Fruit fly (Drosophila melanogaster) whole organism, embryonic: ENCODE results near the gene Ada1-1.

Experiments
- ATbp ChIP-seq: fragments of 200-800 bp; sonication (Bioruptor generic); optimal IDR thresholded peaks from 2 replicates; lab custom pipeline; 2017; ENCODE audit warnings: missing biosample characterization, mild to moderate bottlenecking, missing genetic modification characterization, missing genetic modification reagents
- Asciz ChIP-seq: fragments of 200-800 bp; sonication (Bioruptor generic); optimal IDR thresholded peaks from 2 replicates; lab custom pipeline; 2017; ENCODE audit warnings: missing biosample characterization, mild to moderate bottlenecking, missing genetic modification characterization, missing genetic modification reagents
- CG1024 ChIP-seq: fragments of 200-800 bp; sonication (Bioruptor generic); IDR thresholded peaks from 2 replicates; pipeline ENCODE4 v1.3.6; 2022; ENCODE audit warnings: missing biosample characterization, missing genetic modification characterization
- CG10267 ChIP-seq: fragments of 200-800 bp; sonication (Bioruptor generic); optimal IDR thresholded peaks from 2 replicates; lab custom pipeline; 2018; ENCODE audit warnings: missing biosample characterization, mild to moderate bottlenecking, missing genetic modification characterization, moderate library complexity
- CG10431 ChIP-seq: fragments of 200-800 bp; sonication (Bioruptor generic); optimal IDR thresholded peaks from 3 replicates; lab custom pipeline; 2018; ENCODE audit warnings: missing biosample characterization, mild to moderate bottlenecking, missing genetic modification characterization
- CG14710 ChIP-seq: fragments of 200-800 bp; sonication (Bioruptor generic); optimal IDR thresholded peaks from 3 replicates; lab custom pipeline; 2019; ENCODE audit warnings: missing biosample characterization, mild to moderate bottlenecking, missing genetic modification characterization, moderate library complexity
- CG17568 ChIP-seq: fragments of 200-800 bp; sonication (Bioruptor generic); optimal IDR thresholded peaks from 2 replicates; lab custom pipeline; 2018; ENCODE audit warnings: missing biosample characterization, mild to moderate bottlenecking, missing genetic modification characterization, moderate library complexity
- CG17802 ChIP-seq: fragments of 200-800 bp; sonication (Bioruptor generic); optimal IDR thresholded peaks from 2 replicates; lab custom pipeline; 2018; ENCODE audit warnings: missing biosample characterization, mild to moderate bottlenecking, missing genetic modification characterization, moderate library complexity
- CG18476 ChIP-seq: fragments of 200-800 bp; sonication (Bioruptor generic); optimal IDR thresholded peaks from 2 replicates; lab custom pipeline; 2016; ENCODE audit warnings: missing biosample characterization, mild to moderate bottlenecking, missing genetic modification characterization
- CG2199 ChIP-seq: fragments of 200-800 bp; sonication (Bioruptor generic); IDR thresholded peaks from 3 replicates; pipeline ENCODE4 v1.3.6; 2022; ENCODE audit warnings: missing biosample characterization, missing genetic modification characterization
- CG4360 ChIP-seq: fragments of 200-800 bp; sonication (Bioruptor generic); IDR thresholded peaks from 2 replicates; pipeline ENCODE4 v1.3.6; 2022; ENCODE audit warnings: missing biosample characterization, missing genetic modification characterization
- CG8359 ChIP-seq: fragments of 200-800 bp; sonication (Bioruptor generic); optimal IDR thresholded peaks from 2 replicates; lab custom pipeline; 2017; ENCODE audit warnings: missing biosample characterization, mild to moderate bottlenecking, missing genetic modification characterization, borderline replicate concordance
- CG9727 ChIP-seq: fragments of 200-800 bp; sonication (Bioruptor generic); optimal IDR thresholded peaks from 3 replicates; lab custom pipeline; 2017; ENCODE audit warnings: missing biosample characterization, mild to moderate bottlenecking, missing genetic modification characterization
- Dbx ChIP-seq: fragments of 200-800 bp; sonication (Bioruptor generic); IDR thresholded peaks from 3 replicates; pipeline ENCODE4 v1.3.6; 2022; ENCODE audit warnings: missing biosample characterization, missing genetic modification characterization
- Deaf1 ChIP-seq: fragments of 200-800 bp; optimal IDR thresholded peaks from 3 replicates; lab custom pipeline; 2019; ENCODE audit warnings: missing biosample characterization, mild to moderate bottlenecking, missing genetic modification characterization, moderate library complexity
- Dll ChIP-seq: fragments of 200-800 bp; sonication (Bioruptor generic); IDR thresholded peaks from 4 replicates; pipeline ENCODE4 v1.3.6; 2022; ENCODE audit warnings: missing biosample characterization, missing genetic modification characterization; ENCODE audit not compliant: partially characterized antibody
- Eip74EF ChIP-seq, 2 experiments: fragments of 200-800 bp in 1 of 2; fragments of >200 bp in 1 of 2; sonication (Bioruptor generic) in 1 of 2; optimal IDR thresholded peaks; 2 replicates each; lab custom pipeline; 2017 to 2019; ENCODE audit warnings: missing biosample characterization in 2 of 2, missing genetic modification characterization in 2 of 2, mild to moderate bottlenecking in 1 of 2, moderate library complexity in 1 of 2
- HLH4C ChIP-seq: fragments of 200-800 bp; sonication (Bioruptor generic); IDR thresholded peaks from 3 replicates; pipeline ENCODE4 v1.3.6; 2022; ENCODE audit warnings: missing biosample characterization, missing genetic modification characterization; ENCODE audit not compliant: partially characterized antibody
- HLHmδ ChIP-seq: fragments of 200-800 bp; sonication (Bioruptor generic); optimal IDR thresholded peaks from 2 replicates; lab custom pipeline; 2018; ENCODE audit warnings: missing biosample characterization, mild to moderate bottlenecking, missing genetic modification characterization, moderate library complexity
- HmgZ ChIP-seq: fragments of 200-800 bp; sonication (Bioruptor generic); optimal IDR thresholded peaks from 2 replicates; lab custom pipeline; 2018; ENCODE audit warnings: missing biosample characterization, mild to moderate bottlenecking, missing genetic modification characterization
- Hr78 ChIP-seq, 2 experiments: fragments of 200-800 bp in 1 of 2; fragments of >200 bp in 1 of 2; sonication (Bioruptor generic) in 1 of 2; optimal IDR thresholded peaks; 2 replicates each; lab custom pipeline; 2017 to 2019; ENCODE audit warnings: missing biosample characterization in 2 of 2, missing genetic modification characterization in 2 of 2, mild to moderate bottlenecking in 1 of 2, moderate library complexity in 1 of 2
- Jarid2 ChIP-seq: fragments of 200-800 bp; sonication (Bioruptor generic); optimal IDR thresholded peaks from 3 replicates; lab custom pipeline; 2017; ENCODE audit warnings: mild to moderate bottlenecking, missing biosample characterization, missing genetic modification reagents, missing genetic modification characterization
- MTF-1 ChIP-seq: fragments of 200-800 bp; sonication (Bioruptor generic); optimal IDR thresholded peaks from 2 replicates; lab custom pipeline; 2018; ENCODE audit warnings: missing biosample characterization, mild to moderate bottlenecking, missing genetic modification characterization, borderline replicate concordance
- Med ChIP-seq: fragments of 200-800 bp; sonication (Bioruptor generic); peaks from one replicate; lab custom pipeline; 2016; ENCODE audit warnings: missing biosample characterization, missing genetic modification characterization, mild to moderate bottlenecking, inconsistent platforms, moderate library complexity
- Neu2 ChIP-seq: fragments of 200-800 bp; sonication (Bioruptor generic); optimal IDR thresholded peaks from 3 replicates; lab custom pipeline; 2016; ENCODE audit warnings: missing biosample characterization, missing genetic modification characterization, borderline replicate concordance
- Stat92E ChIP-seq, 3 experiments: fragments of >200 bp in 2 of 3; fragments of 200-800 bp in 1 of 3; sonication (Bioruptor generic) in 1 of 3; optimal IDR thresholded peaks; 2 replicates each; lab custom pipeline; 2017 to 2019; ENCODE audit warnings: missing biosample characterization in 3 of 3, missing genetic modification characterization in 3 of 3, mild to moderate bottlenecking in 1 of 3, moderate library complexity in 1 of 3
- Taf1 ChIP-seq: fragments of 200-800 bp; sonication (Bioruptor generic); IDR thresholded peaks from 2 replicates; pipeline ENCODE4 v1.3.6; 2022; ENCODE audit warnings: missing biosample characterization, missing genetic modification characterization
- Trl ChIP-seq, 3 experiments: fragments of >200 bp in 2 of 3; fragments of 200-800 bp in 1 of 3; sonication (Bioruptor generic) in 1 of 3; optimal IDR thresholded peaks; 2 replicates in 1 of 3; 3 replicates in 2 of 3; lab custom pipeline; 2016 to 2017; ENCODE audit warnings: missing biosample characterization in 1 of 3, missing genetic modification characterization in 1 of 3
- Vsx1 ChIP-seq: fragments of 200-800 bp; sonication (Bioruptor generic); optimal IDR thresholded peaks from 2 replicates; lab custom pipeline; 2017; ENCODE audit warnings: missing biosample characterization, mild to moderate bottlenecking, missing genetic modification characterization, missing genetic modification reagents
- Xbp1 ChIP-seq: fragments of 200-800 bp; sonication (Bioruptor generic); optimal IDR thresholded peaks from 3 replicates; lab custom pipeline; 2016; ENCODE audit warnings: missing biosample characterization, mild to moderate bottlenecking, missing genetic modification characterization
- bbx ChIP-seq: fragments of 200-800 bp; sonication (Bioruptor generic); IDR thresholded peaks from 2 replicates; pipeline ENCODE4 v1.3.6; 2022; ENCODE audit warnings: missing biosample characterization, missing genetic modification characterization; ENCODE audit not compliant: partially characterized antibody
- cg ChIP-seq: fragments of 200-800 bp; sonication (Bioruptor generic); optimal IDR thresholded peaks from 3 replicates; lab custom pipeline; 2019; ENCODE audit warnings: missing biosample characterization, mild to moderate bottlenecking, missing genetic modification characterization, moderate library complexity
- dati ChIP-seq: fragments of 200-800 bp; sonication (Bioruptor generic); IDR thresholded peaks from 2 replicates; pipeline ENCODE4 v1.3.6; 2022; ENCODE audit warnings: missing biosample characterization, missing genetic modification characterization
- dm ChIP-seq: fragments of 200-800 bp; sonication (Bioruptor generic); optimal IDR thresholded peaks from 3 replicates; lab custom pipeline; 2016; ENCODE audit warnings: missing biosample characterization, missing genetic modification characterization
- esg ChIP-seq: fragments of 200-800 bp; sonication (Bioruptor generic); conservative IDR thresholded peaks from 2 replicates; pipeline ENCODE4 v1.3.6; 2022; ENCODE audit warnings: missing biosample characterization, missing genetic modification characterization
- ftz-f1 ChIP-seq: fragments of 200-800 bp; sonication (Bioruptor generic); optimal IDR thresholded peaks from 2 replicates; lab custom pipeline; 2016; ENCODE audit warnings: missing biosample characterization, missing genetic modification characterization
- h ChIP-seq: fragments of >200 bp; optimal IDR thresholded peaks from 2 replicates; lab custom pipeline; 2017
- knrl ChIP-seq: fragments of 200-800 bp; sonication (Bioruptor generic); IDR thresholded peaks from 3 replicates; pipeline ENCODE4 v1.3.6; 2022; ENCODE audit warnings: missing biosample characterization, missing genetic modification characterization; ENCODE audit not compliant: partially characterized antibody
- oc ChIP-seq: fragments of 200-800 bp; sonication (Bioruptor generic); optimal IDR thresholded peaks from 2 replicates; lab custom pipeline; 2018; ENCODE audit warnings: missing biosample characterization, mild to moderate bottlenecking, missing genetic modification characterization, moderate library complexity
- pfk ChIP-seq: fragments of 200-800 bp; sonication (Bioruptor generic); optimal IDR thresholded peaks from 2 replicates; lab custom pipeline; 2018; ENCODE audit warnings: missing biosample characterization, mild to moderate bottlenecking, missing genetic modification characterization, moderate library complexity
- phol ChIP-seq: fragments of 200-800 bp; sonication (Bioruptor generic); optimal IDR thresholded peaks from 3 replicates; lab custom pipeline; 2018; ENCODE audit warnings: missing biosample characterization, mild to moderate bottlenecking, missing genetic modification characterization, moderate library complexity
- pros ChIP-seq: fragments of 200-800 bp; sonication (Bioruptor generic); optimal IDR thresholded peaks from 3 replicates; lab custom pipeline; 2019; ENCODE audit warnings: missing biosample characterization, mild to moderate bottlenecking, missing genetic modification characterization, moderate library complexity
- sens ChIP-seq: fragments of 200-800 bp; sonication (Bioruptor generic); peaks from one replicate; lab custom pipeline; 2016; ENCODE audit warnings: missing biosample characterization, missing genetic modification characterization
- slp2 ChIP-seq: fragments of 200-800 bp; sonication (Bioruptor generic); optimal IDR thresholded peaks from 2 replicates; lab custom pipeline; 2016; ENCODE audit warnings: missing biosample characterization, missing genetic modification characterization
- sqz ChIP-seq: fragments of 200-800 bp; sonication (Bioruptor generic); optimal IDR thresholded peaks from 3 replicates; lab custom pipeline; 2018; ENCODE audit warnings: missing biosample characterization, mild to moderate bottlenecking, missing genetic modification characterization
- tll ChIP-seq, 2 experiments: fragments of 200-800 bp in 1 of 2; fragments of >200 bp in 1 of 2; sonication (Bioruptor generic) in 1 of 2; optimal IDR thresholded peaks; 2 replicates each; lab custom pipeline; 2017 to 2019; ENCODE audit warnings: missing biosample characterization in 2 of 2, missing genetic modification characterization in 2 of 2, mild to moderate bottlenecking in 1 of 2, moderate library complexity in 1 of 2

Gene Ada1-1

dm6 chr2L:12010100-12010876 is 13.7 kb downstream of the Ada1-1 start (continued):
- TF ChIP-seq pros (GFP tag; lab: Kevin White, UChicago): peak; percentile 99
- no peak for TF ChIP-seq Dbx (GFP tag; lab: Robert Waterston, UW)
- peak; percentile 34 for TF ChIP-seq CG8359 (GFP tag; lab: Kevin White, UChicago)
- peak; percentile 43 for TF ChIP-seq Vsx1 (GFP tag; lab: Kevin White, UChicago)
- TF ChIP-seq cg (GFP tag; lab: Kevin White, UChicago): peak; percentile 91
- peak; percentile 69 for TF ChIP-seq CG9727 (GFP tag; lab: Kevin White, UChicago)
- TF ChIP-seq HmgZ (tag; lab: Kevin White, UChicago): peak; percentile 76
- no peak for TF ChIP-seq Dll
- TF ChIP-seq Xbp1 (GFP tag; lab: Kevin White, UChicago): no peak
- TF ChIP-seq h (lab: Kevin White, UChicago): no peak
- no peak for TF ChIP-seq CG18476
- TF ChIP-seq esg (GFP tag; lab: Robert Waterston, UW): no peak
- TF ChIP-seq phol: no peak
- TF ChIP-seq sqz (GFP tag; lab: Kevin White, UChicago): peak; percentile 50
- TF ChIP-seq CG17568 (GFP tag; lab: Kevin White, UChicago): peak; percentile 51
- peak; percentile 19 for TF ChIP-seq CG10431 (GFP tag; lab: Kevin White, UChicago)
- TF ChIP-seq CG4360 (GFP tag; lab: Robert Waterston, UW): no peak
- peak; percentile 79 for TF ChIP-seq Deaf1 (tag; lab: Kevin White, UChicago)
- no peak for TF ChIP-seq Neu2
- TF ChIP-seq HLHmδ: peak; percentile 68
- no peak for TF ChIP-seq bbx (GFP tag; lab: Robert Waterston, UW)
- no peak for TF ChIP-seq CG10267 (tag; lab: Kevin White, UChicago)
- TF ChIP-seq HLH4C (GFP tag; lab: Robert Waterston, UW): no peak
- TF ChIP-seq Jarid2 (GFP tag; lab: Kevin White, UChicago): no peak
- no peak for TF ChIP-seq CG2199
- peak; percentile 12 for TF ChIP-seq Asciz (GFP tag; lab: Kevin White, UChicago)
- peak in 1 of 2 experiments; percentile 58 for TF ChIP-seq Hr78 (GFP tag; optimal IDR thresholded peaks at IDR 0.05; lab: Kevin White, UChicago)
- peak; percentile 97 for TF ChIP-seq ftz-f1 (GFP tag; lab: Kevin White, UChicago)
- TF ChIP-seq tll (GFP tag; optimal IDR thresholded peaks at IDR 0.05; lab: Kevin White, UChicago): peak in 1 of 2 experiments; percentile 37
- peak; percentile 68 for TF ChIP-seq pfk
- TF ChIP-seq ATbp (GFP tag; lab: Kevin White, UChicago): peak; percentile 35
- no peak for TF ChIP-seq CG14710 (tag; lab: Kevin White, UChicago)
- TF ChIP-seq Stat92E (GFP tag; optimal IDR thresholded peaks at IDR 0.05; lab: Kevin White, UChicago): peak in 1 of 3 experiments; percentile 13
- TF ChIP-seq sens (GFP tag; lab: Kevin White, UChicago): peak; percentile 84
- TF ChIP-seq Taf1: no peak
- TF ChIP-seq MTF-1: peak; percentile 58
- TF ChIP-seq CG17802 (tag; lab: Kevin White, UChicago): peak; percentile 15
- no peak for TF ChIP-seq dm (GFP tag; lab: Kevin White, UChicago)
- TF ChIP-seq dati (GFP tag; lab: Robert Waterston, UW): no peak
- peak; percentile 99 for TF ChIP-seq oc (tag; lab: Kevin White, UChicago)
- peak; percentile 6 to 48 for TF ChIP-seq Trl (optimal IDR thresholded peaks at IDR 0.05; lab: Kevin White, UChicago)
- TF ChIP-seq Trl (GFP tag; optimal IDR thresholded peaks at IDR 0.05; lab: Kevin White, UChicago): peak; percentile 6
- TF ChIP-seq knrl (GFP tag; lab: Robert Waterston, UW): no peak
- TF ChIP-seq Eip74EF (GFP tag; optimal IDR thresholded peaks at IDR 0.05; lab: Kevin White, UChicago): peak in 1 of 2 experiments; percentile 45
- no peak for TF ChIP-seq CG1024 (GFP tag; lab: Robert Waterston, UW)
- TF ChIP-seq Med (GFP tag; lab: Kevin White, UChicago): peak; percentile 94
- TF ChIP-seq slp2 (GFP tag; lab: Kevin White, UChicago): no peak
